Fruit fly (Drosophila melanogaster) whole organism, embryonic: ENCODE results near the gene yrt.

ENCODE experiments used
- Aef1 ChIP-seq: fragments of 200-800 bp; sonication (Bioruptor generic); IDR thresholded peaks from 3 replicates; pipeline ENCODE4 v1.3.6; 2022; ENCODE audit warnings: missing biosample characterization, missing genetic modification characterization
- CG10366 ChIP-seq: fragments of 200-800 bp; sonication (Bioruptor generic); IDR thresholded peaks from 2 replicates; pipeline ENCODE4 v1.3.6; 2022; ENCODE audit warnings: missing biosample characterization, missing genetic modification characterization
- CG10959 ChIP-seq: fragments of 200-800 bp; sonication (Bioruptor generic); IDR thresholded peaks from 2 replicates; pipeline ENCODE4 v1.3.6; 2022; ENCODE audit warnings: missing biosample characterization, missing genetic modification characterization
- CG11723 ChIP-seq: fragments of 200-800 bp; sonication (Bioruptor generic); optimal IDR thresholded peaks from 2 replicates; lab custom pipeline; 2017; ENCODE audit warnings: missing biosample characterization, mild to moderate bottlenecking, missing genetic modification characterization
- CG12155 ChIP-seq: fragments of 200-800 bp; sonication (Bioruptor generic); optimal IDR thresholded peaks from 3 replicates; lab custom pipeline; 2016; ENCODE audit warnings: missing biosample characterization, missing genetic modification characterization
- CG12299 ChIP-seq: fragments of 200-800 bp; sonication (Bioruptor generic); optimal IDR thresholded peaks from 2 replicates; lab custom pipeline; 2018; ENCODE audit warnings: missing biosample characterization, mild to moderate bottlenecking, missing genetic modification characterization
- CG12769 ChIP-seq: fragments of 200-800 bp; sonication (Bioruptor generic); optimal IDR thresholded peaks from 2 replicates; lab custom pipeline; 2019; ENCODE audit warnings: missing biosample characterization, mild to moderate bottlenecking, missing genetic modification characterization, moderate library complexity
- CG13894 ChIP-seq: fragments of 200-800 bp; sonication (Bioruptor generic); optimal IDR thresholded peaks from 3 replicates; lab custom pipeline; 2018; ENCODE audit warnings: missing biosample characterization, mild to moderate bottlenecking, missing genetic modification characterization, moderate library complexity
- CG14014 ChIP-seq: fragments of 200-800 bp; sonication (Bioruptor generic); IDR thresholded peaks from 2 replicates; pipeline ENCODE4 v1.3.6; 2022; ENCODE audit warnings: missing biosample characterization, missing genetic modification characterization
- CG15011 ChIP-seq: fragments of 200-800 bp; sonication (Bioruptor generic); optimal IDR thresholded peaks from 3 replicates; lab custom pipeline; 2018; ENCODE audit warnings: missing biosample characterization, mild to moderate bottlenecking, missing genetic modification characterization
- CG17359 ChIP-seq: fragments of 200-800 bp; sonication (Bioruptor generic); optimal IDR thresholded peaks from 3 replicates; lab custom pipeline; 2018; ENCODE audit warnings: missing biosample characterization, mild to moderate bottlenecking, missing genetic modification characterization, moderate library complexity
- CG17568 ChIP-seq: fragments of 200-800 bp; sonication (Bioruptor generic); optimal IDR thresholded peaks from 2 replicates; lab custom pipeline; 2018; ENCODE audit warnings: missing biosample characterization, mild to moderate bottlenecking, missing genetic modification characterization, moderate library complexity
- CG17829 ChIP-seq: fragments of 200-800 bp; optimal IDR thresholded peaks from 2 replicates; lab custom pipeline; 2019; ENCODE audit warnings: missing biosample characterization, mild to moderate bottlenecking, missing genetic modification characterization, moderate library complexity
- CG18599 ChIP-seq: fragments of 200-800 bp; sonication (Bioruptor generic); optimal IDR thresholded peaks from 3 replicates; lab custom pipeline; 2017; ENCODE audit warnings: missing biosample characterization, missing genetic modification characterization, mild to moderate bottlenecking, moderate library complexity, missing genetic modification reagents
- CG2678 ChIP-seq: fragments of 200-800 bp; sonication (Bioruptor generic); optimal IDR thresholded peaks from 3 replicates; lab custom pipeline; 2019; ENCODE audit warnings: missing biosample characterization, mild to moderate bottlenecking, missing genetic modification characterization, moderate library complexity
- CG30403 ChIP-seq: fragments of 200-800 bp; sonication (Bioruptor generic); optimal IDR thresholded peaks from 3 replicates; lab custom pipeline; 2016; ENCODE audit warnings: missing biosample characterization, missing genetic modification characterization
- CG34224 ChIP-seq: fragments of 200-800 bp; sonication (Bioruptor generic); IDR thresholded peaks from 3 replicates; pipeline ENCODE4 v1.3.6; 2022; ENCODE audit warnings: missing biosample characterization, missing genetic modification characterization; ENCODE audit not compliant: partially characterized antibody
- CG42726 ChIP-seq: fragments of 200-800 bp; sonication (Bioruptor generic); IDR thresholded peaks from 2 replicates; pipeline ENCODE4 v1.3.6; 2022; ENCODE audit warnings: missing biosample characterization, missing genetic modification characterization; ENCODE audit not compliant: partially characterized antibody
- CG4328 ChIP-seq: fragments of 200-800 bp; sonication (Bioruptor generic); optimal IDR thresholded peaks from 3 replicates; lab custom pipeline; 2017; ENCODE audit warnings: missing biosample characterization, missing genetic modification reagents, missing genetic modification characterization
- CG5180 ChIP-seq: fragments of 200-800 bp; sonication (Bioruptor generic); optimal IDR thresholded peaks from 3 replicates; lab custom pipeline; 2017; ENCODE audit warnings: missing biosample characterization, missing genetic modification characterization, mild to moderate bottlenecking, moderate library complexity, missing genetic modification reagents
- CG5245 ChIP-seq: fragments of 200-800 bp; sonication (Bioruptor generic); optimal IDR thresholded peaks from 3 replicates; lab custom pipeline; 2016; ENCODE audit warnings: missing biosample characterization, missing genetic modification characterization
- CG6765 ChIP-seq: fragments of 200-800 bp; sonication (Bioruptor generic); optimal IDR thresholded peaks from 3 replicates; lab custom pipeline; 2017; ENCODE audit warnings: missing biosample characterization, mild to moderate bottlenecking, missing genetic modification characterization
- Deaf1 ChIP-seq: fragments of 200-800 bp; optimal IDR thresholded peaks from 3 replicates; lab custom pipeline; 2019; ENCODE audit warnings: missing biosample characterization, mild to moderate bottlenecking, missing genetic modification characterization, moderate library complexity
- Lim3 ChIP-seq: fragments of 200-800 bp; sonication (Bioruptor generic); IDR thresholded peaks from 2 replicates; pipeline ENCODE4 v1.3.6; 2022; ENCODE audit warnings: missing biosample characterization, missing genetic modification characterization
- MTF-1 ChIP-seq: fragments of 200-800 bp; sonication (Bioruptor generic); optimal IDR thresholded peaks from 2 replicates; lab custom pipeline; 2018; ENCODE audit warnings: missing biosample characterization, mild to moderate bottlenecking, missing genetic modification characterization, borderline replicate concordance
- Med ChIP-seq: fragments of 200-800 bp; sonication (Bioruptor generic); peaks from one replicate; lab custom pipeline; 2016; ENCODE audit warnings: missing biosample characterization, missing genetic modification characterization, mild to moderate bottlenecking, inconsistent platforms, moderate library complexity
- NFAT ChIP-seq: fragments of 200-800 bp; sonication (Bioruptor generic); IDR thresholded peaks from 2 replicates; pipeline ENCODE4 v1.3.6; 2022; ENCODE audit warnings: missing biosample characterization, missing genetic modification characterization
- Optix ChIP-seq: fragments of 200-800 bp; sonication (Bioruptor generic); IDR thresholded peaks from 3 replicates; pipeline ENCODE4 v1.3.6; 2022; ENCODE audit warnings: missing biosample characterization, missing genetic modification characterization
- Side ChIP-seq: fragments of 200-800 bp; sonication (Bioruptor generic); optimal IDR thresholded peaks from 2 replicates; lab custom pipeline; 2016; ENCODE audit warnings: missing biosample characterization, missing genetic modification characterization
- Sox100B ChIP-seq: fragments of 200-800 bp; sonication (Bioruptor generic); optimal IDR thresholded peaks from 3 replicates; lab custom pipeline; 2018; ENCODE audit warnings: missing biosample characterization, mild to moderate bottlenecking, missing genetic modification characterization
- Trl ChIP-seq, 3 experiments: fragments of >200 bp in 2 of 3; fragments of 200-800 bp in 1 of 3; sonication (Bioruptor generic) in 1 of 3; optimal IDR thresholded peaks; 2 replicates in 1 of 3; 3 replicates in 2 of 3; lab custom pipeline; 2016 to 2017; ENCODE audit warnings: missing biosample characterization in 1 of 3, missing genetic modification characterization in 1 of 3
- abd-A ChIP-seq: fragments of 200-800 bp; sonication (Bioruptor generic); optimal IDR thresholded peaks from 3 replicates; lab custom pipeline; 2019; ENCODE audit warnings: missing biosample characterization, mild to moderate bottlenecking, missing genetic modification characterization, moderate library complexity
- amos ChIP-seq: fragments of 200-800 bp; sonication (Bioruptor generic); IDR thresholded peaks from 2 replicates; pipeline ENCODE4 v1.3.6; 2022; ENCODE audit warnings: missing biosample characterization, missing genetic modification characterization; ENCODE audit not compliant: partially characterized antibody
- aop ChIP-seq: fragments of 200-800 bp; sonication (Bioruptor generic); IDR thresholded peaks from 2 replicates; pipeline ENCODE4 v1.3.6; 2022; ENCODE audit warnings: missing biosample characterization, missing genetic modification characterization
- ap ChIP-seq: fragments of 200-800 bp; sonication (Bioruptor generic); IDR thresholded peaks from 2 replicates; pipeline ENCODE4 v1.3.6; 2022; ENCODE audit warnings: missing biosample characterization, missing genetic modification characterization
- cg ChIP-seq: fragments of 200-800 bp; sonication (Bioruptor generic); optimal IDR thresholded peaks from 3 replicates; lab custom pipeline; 2019; ENCODE audit warnings: missing biosample characterization, mild to moderate bottlenecking, missing genetic modification characterization, moderate library complexity
- chm ChIP-seq: fragments of 200-800 bp; sonication (Bioruptor generic); IDR thresholded peaks from 2 replicates; pipeline ENCODE4 v1.3.6; 2022; ENCODE audit warnings: missing biosample characterization, missing genetic modification characterization
- dm ChIP-seq: fragments of 200-800 bp; sonication (Bioruptor generic); optimal IDR thresholded peaks from 3 replicates; lab custom pipeline; 2016; ENCODE audit warnings: missing biosample characterization, missing genetic modification characterization
- ham ChIP-seq: fragments of 200-800 bp; sonication (Bioruptor generic); IDR thresholded peaks from 2 replicates; pipeline ENCODE4 v1.3.6; 2022; ENCODE audit warnings: missing biosample characterization, missing genetic modification characterization
- mirr ChIP-seq: fragments of 200-800 bp; sonication (Bioruptor generic); optimal IDR thresholded peaks from 3 replicates; lab custom pipeline; 2018; ENCODE audit warnings: missing biosample characterization, mild to moderate bottlenecking, missing genetic modification characterization
- nmo ChIP-seq: fragments of 200-800 bp; sonication (Bioruptor generic); optimal IDR thresholded peaks from 2 replicates; lab custom pipeline; 2018; ENCODE audit warnings: missing biosample characterization, mild to moderate bottlenecking, missing genetic modification characterization, moderate library complexity
- oc ChIP-seq: fragments of 200-800 bp; sonication (Bioruptor generic); optimal IDR thresholded peaks from 2 replicates; lab custom pipeline; 2018; ENCODE audit warnings: missing biosample characterization, mild to moderate bottlenecking, missing genetic modification characterization, moderate library complexity
- otp ChIP-seq: fragments of 200-800 bp; sonication (Bioruptor generic); IDR thresholded peaks from 3 replicates; pipeline ENCODE4, ENCODE4 v1.3.6; 2022; ENCODE audit warnings: missing biosample characterization, missing genetic modification characterization
- run ChIP-seq: fragments of 200-800 bp; sonication (Bioruptor generic); optimal IDR thresholded peaks from 3 replicates; lab custom pipeline; 2018; ENCODE audit warnings: missing biosample characterization, mild to moderate bottlenecking, missing genetic modification characterization
- shn ChIP-seq: fragments of 200-800 bp; sonication (Bioruptor generic); optimal IDR thresholded peaks from 3 replicates; lab custom pipeline; 2016; ENCODE audit warnings: missing biosample characterization, missing genetic modification characterization
- sima ChIP-seq: fragments of 200-800 bp; sonication (Bioruptor generic); optimal IDR thresholded peaks from 2 replicates; lab custom pipeline; 2016; ENCODE audit warnings: missing biosample characterization, missing genetic modification characterization
- so ChIP-seq: fragments of 200-800 bp; sonication (Bioruptor generic); IDR thresholded peaks from 3 replicates; pipeline ENCODE4 v1.3.6; 2022; ENCODE audit warnings: missing biosample characterization, missing genetic modification characterization
- sob ChIP-seq: fragments of 200-800 bp; sonication (Bioruptor generic); IDR thresholded peaks from 2 replicates; pipeline ENCODE4 v1.3.6; 2022; ENCODE audit warnings: missing biosample characterization, missing genetic modification characterization
- twi ChIP-seq: fragments of 200-800 bp; optimal IDR thresholded peaks from 2 replicates; lab custom pipeline; 2019; ENCODE audit warnings: missing biosample characterization, mild to moderate bottlenecking, missing genetic modification characterization, moderate library complexity
- vvl ChIP-seq: fragments of 200-800 bp; sonication (Bioruptor generic); IDR thresholded peaks from 2 replicates; pipeline ENCODE4 v1.3.6; 2022; ENCODE audit warnings: missing biosample characterization, missing genetic modification characterization
- z ChIP-seq: fragments of 200-800 bp; sonication (Bioruptor generic); IDR thresholded peaks from 3 replicates; pipeline ENCODE4 v1.3.6; 2022; ENCODE audit warnings: missing biosample characterization, missing genetic modification characterization

Gene yrt

DNA sequence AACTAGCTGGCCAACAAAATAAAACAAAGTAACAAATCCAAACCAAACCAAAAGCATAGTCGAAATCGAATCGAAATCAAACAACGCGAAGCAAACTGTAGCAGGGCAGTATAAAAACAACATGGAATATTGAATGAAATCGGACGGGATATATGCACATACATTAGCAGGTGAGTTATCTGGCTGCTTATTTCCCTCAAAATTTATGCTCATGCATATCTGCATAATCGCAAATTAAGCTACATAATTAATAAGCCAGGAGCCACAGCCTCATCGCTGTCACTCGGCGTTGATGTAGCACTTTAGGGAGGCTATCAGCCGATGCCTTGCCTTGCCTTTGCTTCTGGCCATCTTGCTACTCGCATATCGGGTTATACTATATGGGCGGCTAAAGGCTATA lies 17.5 kb upstream of the yrt start (continued):
- no peak for TF ChIP-seq mirr (GFP tag; lab: Kevin White, UChicago)
- TF ChIP-seq CG18599 (GFP tag; lab: Kevin White, UChicago), result no peak
- TF ChIP-seq ap (GFP tag; lab: Robert Waterston, UW), result no peak
- no peak for TF ChIP-seq Sox100B
- TF ChIP-seq CG17829 (tag; lab: Kevin White, UChicago), result no peak
- peak; percentile 88 for TF ChIP-seq vvl (GFP tag; lab: Robert Waterston, UW)
- no peak for TF ChIP-seq MTF-1 (GFP tag; lab: Kevin White, UChicago)
- TF ChIP-seq amos (GFP tag; lab: Robert Waterston, UW), result no peak
- TF ChIP-seq nmo, result no peak
- TF ChIP-seq CG10366 (GFP tag; lab: Robert Waterston, UW), result no peak
- no peak for TF ChIP-seq CG11723 (GFP tag; lab: Kevin White, UChicago)
- no peak for TF ChIP-seq CG12155 (GFP tag; lab: Kevin White, UChicago)
- TF ChIP-seq oc (tag; lab: Kevin White, UChicago), result no peak
- no peak for TF ChIP-seq dm (GFP tag; lab: Kevin White, UChicago)
- no peak for TF ChIP-seq CG14014
- TF ChIP-seq otp, result no peak
- TF ChIP-seq CG17568, result no peak
- no peak for TF ChIP-seq Optix
- no peak for TF ChIP-seq CG34224 (GFP tag; lab: Robert Waterston, UW)
- no peak for TF ChIP-seq Med (GFP tag; lab: Kevin White, UChicago)
- peak; percentile 88 for TF ChIP-seq abd-A
- no peak for TF ChIP-seq z (GFP tag; lab: Robert Waterston, UW)
- TF ChIP-seq CG17359 (tag; lab: Kevin White, UChicago), result no peak
- TF ChIP-seq CG30403 (GFP tag; lab: Kevin White, UChicago), result no peak
- TF ChIP-seq CG10959 (GFP tag; lab: Robert Waterston, UW), result no peak
- TF ChIP-seq chm (GFP tag; lab: Robert Waterston, UW), result 0 out of 2 replicates have a peak, but pooled peaks have one; percentile 28
- no peak for TF ChIP-seq CG15011 (GFP tag; lab: Kevin White, UChicago)
- peak; percentile 27 for TF ChIP-seq CG13894 (tag; lab: Kevin White, UChicago)
- TF ChIP-seq CG5245 (GFP tag; lab: Kevin White, UChicago), result no peak
- no peak for TF ChIP-seq sima (GFP tag; lab: Kevin White, UChicago)
- TF ChIP-seq CG12769 (tag; lab: Kevin White, UChicago), result peak; percentile 74
- TF ChIP-seq, all 482 proteins: peak for 8

DNA sequence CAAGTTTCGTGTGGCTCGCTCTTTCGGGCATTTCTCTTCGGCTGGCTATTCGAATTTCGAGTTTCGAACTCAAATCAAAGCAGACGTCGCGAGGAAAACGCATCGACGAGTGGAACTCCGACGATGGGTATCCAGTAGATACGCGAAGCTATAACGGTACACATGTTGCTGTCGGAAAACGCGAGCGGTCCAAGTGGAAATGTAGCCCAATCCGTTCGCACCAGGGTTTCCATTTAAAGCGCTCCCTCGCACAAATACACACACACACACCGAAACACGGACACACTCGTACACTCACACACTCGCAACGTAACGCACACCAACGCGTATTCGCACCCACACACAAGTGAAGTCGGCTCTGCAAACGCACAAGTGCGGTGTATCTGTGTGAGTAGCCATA lies 15.6 kb upstream of the yrt start, which contains the start of gene side-IV:
side-IV (plus strand) TSS at position 253 of the 400 bp plus-strand sequence.
- TF ChIP-seq shn (GFP tag; lab: Kevin White, UChicago) (no peak), cg (peak; percentile 80), so (GFP tag; lab: Robert Waterston, UW) (peak; percentile 60; the same call in 1 of the 3 replicates), run (tag; lab: Kevin White, UChicago) (no peak), twi (tag; lab: Kevin White, UChicago) (peak; percentile 26), Side (GFP tag; lab: Kevin White, UChicago) (no peak), z (GFP tag; lab: Robert Waterston, UW) (peak; percentile 56; the same call in 2 of the 3 replicates), sob (GFP tag; lab: Robert Waterston, UW) (peak; percentile 27; the same call in 1 of the 2 replicates), aop (GFP tag; lab: Robert Waterston, UW) (no peak), CG6765 (GFP tag; lab: Kevin White, UChicago) (peak; percentile 22), Deaf1 (tag; lab: Kevin White, UChicago) (peak; percentile 92), CG10366 (GFP tag; lab: Robert Waterston, UW) (no peak), CG2678 (tag; lab: Kevin White, UChicago) (no peak), Trl (optimal IDR thresholded peaks at IDR 0.05; lab: Kevin White, UChicago) (peak; percentile 49 to 50), Trl (GFP tag; optimal IDR thresholded peaks at IDR 0.05; lab: Kevin White, UChicago) (no peak), NFAT (GFP tag; lab: Robert Waterston, UW) (peak; percentile 27; the same call in 1 of the 2 replicates), Aef1 (GFP tag; lab: Robert Waterston, UW) (no peak), mirr (GFP tag; lab: Kevin White, UChicago) (peak; percentile 23), CG4328 (no peak), CG12299 (tag; lab: Kevin White, UChicago) (no peak), CG42726 (GFP tag; lab: Robert Waterston, UW) (peak; percentile 36; the same call in 1 of the 2 replicates), Lim3 (GFP tag; lab: Robert Waterston, UW) (no peak), ham (no peak), CG5180 (GFP tag; lab: Kevin White, UChicago) (no peak)
